Worm (Caenorhabditis elegans): ENCODE results near the gene toca-1.

toca-1 gene

ce11 chrX:1521387-1521786 lies at the start of gene toca-1:
Gene toca-1 (minus strand): TSS chrX:1521487.
- TF ChIP-seq ama-1 (optimal IDR thresholded peaks at IDR 0.05): no peak
- no peak for TF ChIP-seq flt-1 (GFP tag; IDR thresholded peaks at IDR 0.05)
- TF ChIP-seq hmg-4 (GFP tag; optimal IDR thresholded peaks at IDR 0.05): no peak
- no peak for TF ChIP-seq scrt-1 (GFP tag; IDR thresholded peaks at IDR 0.05)
- no peak for TF ChIP-seq ceh-36 (tag; optimal IDR thresholded peaks at IDR 0.05)
- TF ChIP-seq ets-7 (tag; optimal IDR thresholded peaks at IDR 0.05): no peak
- no peak for TF ChIP-seq tbx-11 (GFP tag; IDR thresholded peaks at IDR 0.05)
- TF ChIP-seq ceh-13 (GFP tag; optimal IDR thresholded peaks at IDR 0.05): no peak
- TF ChIP-seq B0310.2 (tag; optimal IDR thresholded peaks at IDR 0.05): no peak
- TF ChIP-seq F13C5.2 (tag; optimal IDR thresholded peaks at IDR 0.05): no peak

ce11 chrX:1568377-1568776 lies 47.1 kb upstream of the toca-1 start, which contains the start of gene H02F09.3:
Gene H02F09.3 (plus strand): TSS chrX:1568677.
- TF ChIP-seq F13C5.2 (tag; optimal IDR thresholded peaks at IDR 0.05) (no peak), tbx-11 (GFP tag; IDR thresholded peaks at IDR 0.05) (no peak), tbx-37 (GFP tag; conservative IDR thresholded peaks at IDR 0.05) (no peak), hnd-1 (tag; optimal IDR thresholded peaks at IDR 0.05) (no peak), ceh-36 (tag; optimal IDR thresholded peaks at IDR 0.05) (no peak), B0310.2 (tag; optimal IDR thresholded peaks at IDR 0.05) (no peak), aly-1 (tag; optimal IDR thresholded peaks at IDR 0.05) (no peak), pes-1 (GFP tag; IDR thresholded peaks at IDR 0.05) (no peak), hmbx-1 (tag; optimal IDR thresholded peaks at IDR 0.05) (no peak), ets-7 (tag; optimal IDR thresholded peaks at IDR 0.05) (no peak), ama-1 (optimal IDR thresholded peaks at IDR 0.05) (no peak), sea-1 (GFP tag; conservative IDR thresholded peaks at IDR 0.05) (no peak), ceh-13 (GFP tag; optimal IDR thresholded peaks at IDR 0.05) (no peak), scrt-1 (GFP tag; IDR thresholded peaks at IDR 0.05) (no peak), hmg-4 (GFP tag; optimal IDR thresholded peaks at IDR 0.05) (no peak), tra-4 (tag; optimal IDR thresholded peaks at IDR 0.05) (no peak), flt-1 (GFP tag; IDR thresholded peaks at IDR 0.05) (no peak)

- no peak for TF ChIP-seq pes-1 (GFP tag; IDR thresholded peaks at IDR 0.05)
- TF ChIP-seq hnd-1 (tag; optimal IDR thresholded peaks at IDR 0.05): no peak
- no peak for TF ChIP-seq B0310.2 (tag; optimal IDR thresholded peaks at IDR 0.05)
- TF ChIP-seq hmg-4 (GFP tag; optimal IDR thresholded peaks at IDR 0.05): no peak
- TF ChIP-seq ceh-36 (tag; optimal IDR thresholded peaks at IDR 0.05): no peak
- no peak for TF ChIP-seq scrt-1 (GFP tag; IDR thresholded peaks at IDR 0.05)
- TF ChIP-seq sea-1 (GFP tag; conservative IDR thresholded peaks at IDR 0.05): no peak
- no peak for TF ChIP-seq tra-4 (tag; optimal IDR thresholded peaks at IDR 0.05)
- TF ChIP-seq flt-1 (GFP tag; IDR thresholded peaks at IDR 0.05): no peak
- TF ChIP-seq tbx-11 (GFP tag; IDR thresholded peaks at IDR 0.05): no peak
- TF ChIP-seq tbx-37 (GFP tag; conservative IDR thresholded peaks at IDR 0.05): no peak
These were observed 35.6 kb upstream of the toca-1 start for ce11 chrX:1556917-1557316.

- TF ChIP-seq tbx-37 (GFP tag; conservative IDR thresholded peaks at IDR 0.05) (no peak), tbx-11 (GFP tag; IDR thresholded peaks at IDR 0.05) (no peak), ama-1 (optimal IDR thresholded peaks at IDR 0.05) (no peak), F13C5.2 (tag; optimal IDR thresholded peaks at IDR 0.05) (no peak), pes-1 (GFP tag; IDR thresholded peaks at IDR 0.05) (no peak), scrt-1 (GFP tag; IDR thresholded peaks at IDR 0.05) (no peak), flt-1 (GFP tag; IDR thresholded peaks at IDR 0.05) (no peak), aly-1 (tag; optimal IDR thresholded peaks at IDR 0.05) (no peak), B0310.2 (tag; optimal IDR thresholded peaks at IDR 0.05) (no peak), hmg-4 (GFP tag; optimal IDR thresholded peaks at IDR 0.05) (no peak), ceh-36 (tag; optimal IDR thresholded peaks at IDR 0.05) (no peak), hnd-1 (tag; optimal IDR thresholded peaks at IDR 0.05) (no peak), tra-4 (tag; optimal IDR thresholded peaks at IDR 0.05) (no peak), sea-1 (GFP tag; conservative IDR thresholded peaks at IDR 0.05) (no peak), ceh-13 (GFP tag; optimal IDR thresholded peaks at IDR 0.05) (no peak), ets-7 (tag; optimal IDR thresholded peaks at IDR 0.05) (no peak), hmbx-1 (tag; optimal IDR thresholded peaks at IDR 0.05) (no peak)
These were observed 27.8 kb upstream of the toca-1 start for ce11 chrX:1549095-1549494.

- TF ChIP-seq F13C5.2 (tag; optimal IDR thresholded peaks at IDR 0.05): no peak
- TF ChIP-seq hnd-1 (tag; optimal IDR thresholded peaks at IDR 0.05): no peak
- no peak for TF ChIP-seq ets-7 (tag; optimal IDR thresholded peaks at IDR 0.05)
- TF ChIP-seq hmbx-1 (tag; optimal IDR thresholded peaks at IDR 0.05): no peak
- TF ChIP-seq pes-1 (GFP tag; IDR thresholded peaks at IDR 0.05): no peak
- TF ChIP-seq aly-1 (tag; optimal IDR thresholded peaks at IDR 0.05): no peak
- no peak for TF ChIP-seq ceh-13 (GFP tag; optimal IDR thresholded peaks at IDR 0.05)
- TF ChIP-seq sea-1 (GFP tag; conservative IDR thresholded peaks at IDR 0.05): no peak
- no peak for TF ChIP-seq tbx-37 (GFP tag; conservative IDR thresholded peaks at IDR 0.05)
- TF ChIP-seq hmg-4 (GFP tag; optimal IDR thresholded peaks at IDR 0.05): no peak
- no peak for TF ChIP-seq flt-1 (GFP tag; IDR thresholded peaks at IDR 0.05)
- no peak for TF ChIP-seq tra-4 (tag; optimal IDR thresholded peaks at IDR 0.05)
- no peak for TF ChIP-seq ceh-36 (tag; optimal IDR thresholded peaks at IDR 0.05)
- no peak for TF ChIP-seq ama-1 (optimal IDR thresholded peaks at IDR 0.05)
- TF ChIP-seq scrt-1 (GFP tag; IDR thresholded peaks at IDR 0.05): no peak
- no peak for TF ChIP-seq tbx-11 (GFP tag; IDR thresholded peaks at IDR 0.05)
- no peak for TF ChIP-seq B0310.2 (tag; optimal IDR thresholded peaks at IDR 0.05)
These were observed 25.7 kb upstream of the toca-1 start, which contains the start of gene K06A9.1 for ce11 chrX:1546878-1547555. Gene K06A9.1 (plus strand): TSS chrX:1547505.

ce11 chrX:1543432-1543831 lies 22.1 kb upstream of the toca-1 start:
- TF ChIP-seq ceh-36 (tag; optimal IDR thresholded peaks at IDR 0.05) (no peak), B0310.2 (tag; optimal IDR thresholded peaks at IDR 0.05) (no peak), flt-1 (GFP tag; IDR thresholded peaks at IDR 0.05) (no peak), ets-7 (tag; optimal IDR thresholded peaks at IDR 0.05) (no peak), hnd-1 (tag; optimal IDR thresholded peaks at IDR 0.05) (no peak), tbx-37 (GFP tag; conservative IDR thresholded peaks at IDR 0.05) (no peak), ceh-13 (GFP tag; optimal IDR thresholded peaks at IDR 0.05) (no peak), hmg-4 (GFP tag; optimal IDR thresholded peaks at IDR 0.05) (no peak), scrt-1 (GFP tag; IDR thresholded peaks at IDR 0.05) (no peak), ama-1 (optimal IDR thresholded peaks at IDR 0.05) (no peak), sea-1 (GFP tag; conservative IDR thresholded peaks at IDR 0.05) (no peak)

- no peak for TF ChIP-seq ama-1 (optimal IDR thresholded peaks at IDR 0.05)
- TF ChIP-seq hmbx-1 (tag; optimal IDR thresholded peaks at IDR 0.05): no peak
- no peak for TF ChIP-seq tbx-11 (GFP tag; IDR thresholded peaks at IDR 0.05)
- TF ChIP-seq ets-7 (tag; optimal IDR thresholded peaks at IDR 0.05): no peak
- no peak for TF ChIP-seq sea-1 (GFP tag; conservative IDR thresholded peaks at IDR 0.05)
- no peak for TF ChIP-seq flt-1 (GFP tag; IDR thresholded peaks at IDR 0.05)
- TF ChIP-seq tbx-37 (GFP tag; conservative IDR thresholded peaks at IDR 0.05): no peak
- no peak for TF ChIP-seq aly-1 (tag; optimal IDR thresholded peaks at IDR 0.05)
- TF ChIP-seq scrt-1 (GFP tag; IDR thresholded peaks at IDR 0.05): no peak
- no peak for TF ChIP-seq ceh-36 (tag; optimal IDR thresholded peaks at IDR 0.05)
These were observed 19.8 kb upstream of the toca-1 start for ce11 chrX:1541072-1541471.

All from whole organism, early embryonic.